Fruit fly (Drosophila melanogaster): Measurements from ENCODE around the gene yata.
A peak's percentile ranks its signal among the peaks of the same experiment; 100 is the strongest.

Gene yata

DNA sequence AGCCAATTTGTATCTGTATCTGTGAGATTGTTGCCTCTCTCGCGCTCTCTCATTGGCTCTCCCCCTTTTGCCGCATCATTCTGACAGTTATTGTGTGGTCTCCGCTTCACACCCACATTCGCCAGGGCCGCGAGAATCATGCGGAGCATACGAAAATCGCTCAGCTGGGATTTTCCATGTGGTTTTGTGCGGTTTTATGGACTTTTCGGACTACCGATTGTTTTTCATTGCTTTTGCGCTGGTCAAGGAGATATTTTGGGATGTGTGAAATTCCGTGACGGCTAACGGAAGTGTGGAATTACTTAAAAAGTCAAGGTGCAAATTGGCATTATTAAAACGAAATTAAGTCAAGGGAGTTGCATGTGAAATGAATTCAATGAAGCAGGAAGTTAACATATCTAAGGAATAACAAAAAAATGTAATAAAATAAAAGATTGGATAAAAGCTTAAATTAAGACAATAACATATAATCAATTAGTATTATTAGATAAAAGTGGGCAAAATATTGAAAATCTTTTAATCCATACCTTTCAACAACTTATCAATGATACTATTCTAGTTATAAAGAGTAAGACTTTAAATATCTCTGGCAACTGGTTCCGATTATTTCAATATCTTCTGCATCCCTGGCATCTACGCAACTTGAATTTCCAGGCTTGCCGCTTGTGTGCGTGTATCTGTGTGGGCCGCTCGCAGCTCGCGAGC, 23.2 kb downstream of the yata start (continued):
- TF ChIP-seq CG3065 (GFP tag; optimal IDR thresholded peaks at IDR 0.05) (no peak), CG4424 (GFP tag; optimal IDR thresholded peaks at IDR 0.05) (peak; percentile 62), ase (GFP tag; IDR thresholded peaks at IDR 0.05) (no peak), eyg (GFP tag; optimal IDR thresholded peaks at IDR 0.05) (no peak), Abd-B (GFP tag; optimal IDR thresholded peaks at IDR 0.05) (peak; percentile 45), CG8478 (optimal IDR thresholded peaks at IDR 0.05) (no peak), CG2712 (tag; optimal IDR thresholded peaks at IDR 0.05) (peak; percentile 27), Ptx1 (GFP tag; IDR thresholded peaks at IDR 0.05) (0 out of 2 replicates have a peak, but pooled peaks have one; percentile 20), CG12155 (GFP tag; optimal IDR thresholded peaks at IDR 0.05) (no peak), BEAF-32 (GFP tag; optimal IDR thresholded peaks at IDR 0.05) (peak; percentile 64), ab (GFP tag; optimal IDR thresholded peaks at IDR 0.05) (no peak), h (optimal IDR thresholded peaks at IDR 0.05) (no peak), CG1024 (GFP tag; IDR thresholded peaks at IDR 0.05) (no peak), onecut (GFP tag; IDR thresholded peaks at IDR 0.05) (no peak), CG14965 (GFP tag; optimal IDR thresholded peaks at IDR 0.05; ENCODE audit: borderline replicate concordance) (no peak), peb (GFP tag; IDR thresholded peaks at IDR 0.05) (no peak), CG11456 (GFP tag; IDR thresholded peaks at IDR 0.05) (peak; percentile 58; the same call in 2 of the 3 replicates), CG17802 (tag; optimal IDR thresholded peaks at IDR 0.05) (no peak), cas (GFP tag; IDR thresholded peaks at IDR 0.05) (no peak), Rx (GFP tag; IDR thresholded peaks at IDR 0.05) (no peak), CG43689 (GFP tag; IDR thresholded peaks at IDR 0.05) (no peak), CkIIα-i1 (GFP tag; IDR thresholded peaks at IDR 0.05) (no peak), rib (GFP tag; IDR thresholded peaks at IDR 0.05) (no peak), H2.0 (GFP tag; IDR thresholded peaks at IDR 0.05) (peak; percentile 35; the same call in 1 of the 2 replicates), YL-1 (GFP tag; optimal IDR thresholded peaks at IDR 0.05) (no peak), Med (GFP tag) (peak; percentile 24), lbe (GFP tag; optimal IDR thresholded peaks at IDR 0.05) (no peak), Elba2 (GFP tag; optimal IDR thresholded peaks at IDR 0.05) (no peak), emc (GFP tag; optimal IDR thresholded peaks at IDR 0.05) (no peak), stc (GFP tag; IDR thresholded peaks at IDR 0.05) (no peak), Atf6 (GFP tag; IDR thresholded peaks at IDR 0.05) (no peak), CG11093 (GFP tag; IDR thresholded peaks at IDR 0.05) (no peak), schlank (tag; optimal IDR thresholded peaks at IDR 0.05) (no peak), B-H2 (GFP tag; optimal IDR thresholded peaks at IDR 0.05) (no peak), CG10267 (tag; optimal IDR thresholded peaks at IDR 0.05) (peak; percentile 27), Nf-YA (GFP tag; IDR thresholded peaks at IDR 0.05) (no peak), CG11504 (tag; optimal IDR thresholded peaks at IDR 0.05) (peak; percentile 61), fru (optimal IDR thresholded peaks at IDR 0.05) (no peak), CG2116 (GFP tag; optimal IDR thresholded peaks at IDR 0.05) (no peak), CG33557 (GFP tag; optimal IDR thresholded peaks at IDR 0.05) (no peak), salm (tag; optimal IDR thresholded peaks at IDR 0.05) (no peak), Hr39 (optimal IDR thresholded peaks at IDR 0.05) (no peak), CG34422 (GFP tag; IDR thresholded peaks at IDR 0.05) (no peak; the same call in 1 of the 3 replicates), CG10565 (GFP tag; optimal IDR thresholded peaks at IDR 0.05) (no peak), vfl (GFP tag; optimal IDR thresholded peaks at IDR 0.05) (no peak), cad (GFP tag; optimal IDR thresholded peaks at IDR 0.05) (peak; percentile 12), E2f2 (GFP tag; IDR thresholded peaks at IDR 0.05) (no peak), Hr78 (GFP tag; optimal IDR thresholded peaks at IDR 0.05) (no peak), pho (GFP tag; optimal IDR thresholded peaks at IDR 0.05) (no peak), pb (GFP tag; optimal IDR thresholded peaks at IDR 0.05) (no peak), ac (GFP tag; optimal IDR thresholded peaks at IDR 0.05) (no peak), dmrt11E (tag; optimal IDR thresholded peaks at IDR 0.05) (peak; percentile 33), ATbp (GFP tag; optimal IDR thresholded peaks at IDR 0.05) (no peak)

Data from whole organism, embryonic.